Worm (Caenorhabditis elegans) whole organism, L4 larva: Measurements from ENCODE around the gene rps-14.

ENCODE experiments used
- T26A8.4 ChIP-seq: fragments of 200-800 bp; sonication (Bioruptor generic); IDR thresholded peaks from 2 replicates; pipeline ENCODE4 v1.3.6; 2022; ENCODE audit warnings: missing genetic modification characterization, missing compliant biosample characterization
- Y105C5A.15 ChIP-seq: fragments of 200-800 bp; sonication (Bioruptor generic); IDR thresholded peaks from 2 replicates; pipeline ENCODE4 v1.3.6; 2022; ENCODE audit warnings: missing genetic modification characterization, missing compliant biosample characterization
- Y48G9A.11 ChIP-seq: fragments of 200-800 bp; sonication (Bioruptor generic); IDR thresholded peaks from 2 replicates; pipeline ENCODE4 v1.3.6; 2022; ENCODE audit warnings: missing genetic modification reagents, missing genetic modification characterization, missing compliant biosample characterization
- Y75B8A.6 ChIP-seq: fragments of 200-800 bp; sonication (Bioruptor generic); IDR thresholded peaks from 2 replicates; pipeline ENCODE4 v1.3.6; 2022; ENCODE audit warnings: missing genetic modification reagents, missing genetic modification characterization, missing compliant biosample characterization
- ZK337.2 ChIP-seq: fragments of 200-800 bp; sonication (Bioruptor generic); IDR thresholded peaks from 2 replicates; pipeline ENCODE4 v1.3.6; 2022; ENCODE audit warnings: missing genetic modification reagents, missing genetic modification characterization, missing compliant biosample characterization
- ZK546.5 ChIP-seq, 2 experiments: sonication (generic microtip); optimal IDR thresholded peaks; 2 replicates each; lab custom pipeline; 2017; ENCODE audit warnings: missing biosample characterization in 2 of 2, missing genetic modification characterization in 2 of 2
- aha-1 ChIP-seq: fragments of 150-350 bp; peaks from one replicate; lab custom pipeline; 2014; ENCODE audit warnings: missing biosample characterization, missing genetic modification characterization
- aly-2 ChIP-seq: sonication (generic microtip); optimal IDR thresholded peaks from 2 replicates; lab custom pipeline; 2018; ENCODE audit warnings: missing biosample characterization, missing genetic modification characterization
- ama-1 ChIP-seq: fragments of 150-350 bp; optimal IDR thresholded peaks from 2 replicates; lab custom pipeline; 2014; ENCODE audit warnings: inconsistent platforms, mixed read lengths
- cey-2 ChIP-seq: sonication (generic microtip); optimal IDR thresholded peaks from 3 replicates; lab custom pipeline; 2017; ENCODE audit warnings: missing genetic modification characterization, mild to moderate bottlenecking, missing compliant biosample characterization, antibody characterized with exemption, borderline replicate concordance; ENCODE audit not compliant: insufficient read depth
- daf-19 ChIP-seq: fragments of 200-800 bp; sonication (Bioruptor generic); conservative IDR thresholded peaks from 2 replicates; pipeline ENCODE4 v1.3.6; 2022; ENCODE audit warnings: missing genetic modification characterization, missing compliant biosample characterization
- daf-8 ChIP-seq: fragments of 200-800 bp; sonication (Bioruptor generic); IDR thresholded peaks from 2 replicates; pipeline ENCODE4 v1.3.6; 2022; ENCODE audit warnings: missing genetic modification characterization, missing compliant biosample characterization
- egl-43 ChIP-seq: fragments of 200-800 bp; sonication (Bioruptor generic); IDR thresholded peaks from 2 replicates; pipeline ENCODE4 v1.3.6; 2022; ENCODE audit warnings: missing genetic modification reagents, missing genetic modification characterization, missing compliant biosample characterization
- fkh-10 ChIP-seq: fragments of 150-350 bp; optimal IDR thresholded peaks from 2 replicates; lab custom pipeline; 2014; ENCODE audit warnings: missing biosample characterization, missing genetic modification reagents, missing genetic modification characterization
- hif-1 ChIP-seq, 2 experiments: sonication (generic microtip); optimal IDR thresholded peaks; 2 replicates each; lab custom pipeline; 2016 to 2017; ENCODE audit warnings: missing compliant biosample characterization in 2 of 2, missing genetic modification characterization in 2 of 2, missing genetic modification reagents in 2 of 2, missing genotype in 2 of 2, mild to moderate bottlenecking in 1 of 2
- hlh-30 ChIP-seq: sonication (generic microtip); optimal IDR thresholded peaks from 2 replicates; lab custom pipeline; 2017; ENCODE audit warnings: antibody characterized with exemption, mild to moderate bottlenecking, missing genetic modification characterization, missing compliant biosample characterization; ENCODE audit not compliant: insufficient read depth
- hmg-1.1 ChIP-seq: fragments of 200-800 bp; sonication (Bioruptor generic); IDR thresholded peaks from 2 replicates; pipeline ENCODE4 v1.3.6; 2022; ENCODE audit warnings: missing genetic modification reagents, missing genetic modification characterization, missing compliant biosample characterization
- jun-1 ChIP-seq: fragments of 150-350 bp; optimal IDR thresholded peaks from 2 replicates; lab custom pipeline; 2014; ENCODE audit warnings: missing biosample characterization, missing genetic modification reagents, missing genetic modification characterization
- lim-7 ChIP-seq: fragments of 200-800 bp; sonication (Bioruptor generic); IDR thresholded peaks from 2 replicates; pipeline ENCODE4 v1.3.6; 2022; ENCODE audit warnings: missing genetic modification characterization, missing compliant biosample characterization
- lin-13 ChIP-seq: fragments of 150-350 bp; optimal IDR thresholded peaks from 2 replicates; lab custom pipeline; 2014; ENCODE audit warnings: missing biosample characterization, missing genetic modification reagents, missing genetic modification characterization
- lin-15B ChIP-seq: fragments of 150-350 bp; sonication (generic microtip); optimal IDR thresholded peaks from 3 replicates; lab custom pipeline; 2014; ENCODE audit warnings: missing biosample characterization, missing genetic modification characterization
- lin-29 ChIP-seq: fragments of 200-800 bp; sonication (Bioruptor generic); IDR thresholded peaks from 2 replicates; pipeline ENCODE4 v1.3.6; 2022; ENCODE audit warnings: missing genetic modification reagents, missing genetic modification characterization, missing compliant biosample characterization
- lin-38 ChIP-seq: fragments of 200-800 bp; sonication (Bioruptor generic); IDR thresholded peaks from 2 replicates; pipeline ENCODE4 v1.3.6; 2022; ENCODE audit warnings: missing genetic modification reagents, missing genetic modification characterization, missing compliant biosample characterization
- lsy-2 ChIP-seq, 2 experiments: fragments of 150-350 bp in 1 of 2; sonication (generic microtip) in 1 of 2; optimal IDR thresholded peaks; 2 replicates each; lab custom pipeline; 2014 to 2017; ENCODE audit warnings: missing biosample characterization in 2 of 2, missing genetic modification characterization in 2 of 2
- mes-2 ChIP-seq: sonication (generic microtip); optimal IDR thresholded peaks from 2 replicates; lab custom pipeline; 2016; ENCODE audit warnings: missing genotype, mild to moderate bottlenecking, missing genetic modification characterization, missing compliant biosample characterization; ENCODE audit not compliant: poor library complexity, severe bottlenecking
- mxl-2 ChIP-seq: fragments of 200-800 bp; sonication (Bioruptor generic); conservative IDR thresholded peaks from 2 replicates; pipeline ENCODE4 v1.3.6; 2022; ENCODE audit warnings: missing genetic modification reagents, missing genetic modification characterization, missing compliant biosample characterization
- mxl-3 ChIP-seq: fragments of 200-800 bp; sonication (Bioruptor generic); optimal IDR thresholded peaks from 2 replicates; lab custom pipeline; 2018; ENCODE audit warnings: mild to moderate bottlenecking, missing genetic modification characterization, missing compliant biosample characterization
- nhr-11 ChIP-seq: fragments of 150-350 bp; optimal IDR thresholded peaks from 2 replicates; lab custom pipeline; 2014; ENCODE audit warnings: missing biosample characterization, missing genetic modification characterization
- nhr-42 ChIP-seq: fragments of 200-800 bp; sonication (Bioruptor generic); IDR thresholded peaks from 2 replicates; pipeline ENCODE4 v1.3.6; 2022; ENCODE audit warnings: missing genetic modification characterization, missing compliant biosample characterization
- nhr-76 ChIP-seq: fragments of 150-350 bp; optimal IDR thresholded peaks from 2 replicates; lab custom pipeline; 2014; ENCODE audit warnings: missing biosample characterization, missing genetic modification characterization
- pha-4 ChIP-seq, 2 experiments: fragments of 150-350 bp in 1 of 2; fragments of 200-800 bp in 1 of 2; sonication (Bioruptor generic) in 1 of 2; IDR thresholded peaks in 1 of 2; optimal IDR thresholded peaks in 1 of 2; 2 replicates each; pipeline versions ENCODE4 v1.3.6 to Lab custom; 2014 to 2022; ENCODE audit warnings: missing genetic modification characterization in 2 of 2, missing genetic modification reagents in 2 of 2, missing biosample characterization in 1 of 2, missing compliant biosample characterization in 1 of 2
- php-3 ChIP-seq: fragments of 200-800 bp; sonication (Bioruptor generic); IDR thresholded peaks from 2 replicates; pipeline ENCODE4 v1.3.6; 2022; ENCODE audit warnings: missing genetic modification reagents, missing genetic modification characterization, missing compliant biosample characterization
- saeg-2 ChIP-seq: fragments of 200-800 bp; sonication (Bioruptor generic); IDR thresholded peaks from 2 replicates; pipeline ENCODE4 v1.3.6; 2022; ENCODE audit warnings: missing genetic modification reagents, missing genetic modification characterization, missing compliant biosample characterization
- snpc-1.2 ChIP-seq: fragments of 200-800 bp; sonication (Bioruptor generic); IDR thresholded peaks from 2 replicates; pipeline ENCODE4 v1.3.6; 2022; ENCODE audit warnings: missing genetic modification reagents, missing genetic modification characterization, missing compliant biosample characterization
- tag-97 ChIP-seq: fragments of 200-800 bp; sonication (Bioruptor generic); IDR thresholded peaks from 2 replicates; pipeline ENCODE4 v1.3.6; 2022; ENCODE audit warnings: missing genetic modification characterization, missing compliant biosample characterization
- unc-130 ChIP-seq: sonication (generic microtip); optimal IDR thresholded peaks from 2 replicates; lab custom pipeline; 2016; ENCODE audit warnings: missing genetic modification reagents, missing genetic modification characterization, missing compliant biosample characterization
- unc-39 ChIP-seq: sonication (generic microtip); optimal IDR thresholded peaks from 2 replicates; lab custom pipeline; 2017; ENCODE audit warnings: missing biosample characterization, missing genetic modification characterization
- unc-62 ChIP-seq, 3 experiments: fragments of 150-350 bp in 1 of 3; sonication (generic microtip); optimal IDR thresholded peaks in 2 of 3; peaks in 1 of 3; 1 replicate in 1 of 3; 2 replicates in 2 of 3; lab custom pipeline; 2014 to 2017; ENCODE audit warnings: missing biosample characterization in 3 of 3, missing genetic modification characterization in 3 of 3, missing genetic modification reagents in 3 of 3, missing genotype in 1 of 3
- zag-1 ChIP-seq: fragments of 150-350 bp; optimal IDR thresholded peaks from 2 replicates; lab custom pipeline; 2014; ENCODE audit warnings: missing biosample characterization, missing genetic modification characterization
- zfp-3 ChIP-seq: fragments of 200-800 bp; sonication (Bioruptor generic); conservative IDR thresholded peaks from 2 replicates; pipeline ENCODE4 v1.3.6; 2022; ENCODE audit warnings: missing genetic modification reagents, missing genetic modification characterization, missing compliant biosample characterization
- zip-11 ChIP-seq: fragments of 200-800 bp; sonication (Bioruptor generic); IDR thresholded peaks from 2 replicates; pipeline ENCODE4 v1.3.6; 2022; ENCODE audit warnings: missing genetic modification characterization, missing compliant biosample characterization
- ztf-7 ChIP-seq: fragments of 150-350 bp; optimal IDR thresholded peaks from 2 replicates; lab custom pipeline; 2014; ENCODE audit warnings: missing biosample characterization, missing genetic modification characterization

The rps-14 gene

DNA sequence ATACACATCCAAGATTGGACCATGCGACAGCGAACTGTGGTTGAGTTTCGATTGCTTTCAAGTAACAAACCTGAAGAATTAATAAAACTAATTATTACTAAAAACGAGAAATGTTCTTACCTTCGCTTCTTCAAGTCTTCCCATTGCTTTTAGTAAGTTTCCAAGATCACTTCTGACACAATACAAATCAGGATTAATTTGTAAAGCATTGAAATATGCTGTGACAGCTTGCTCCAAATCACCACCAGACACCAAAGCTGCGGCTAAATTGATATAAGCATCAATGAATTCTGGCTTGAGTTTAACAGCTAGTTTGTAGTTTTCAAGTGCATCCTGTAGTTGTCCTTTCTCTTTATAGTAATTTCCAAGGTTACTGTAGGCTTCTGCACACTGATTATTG, 29.2 kb downstream of the rps-14 start:
- no peak for TF ChIP-seq snpc-1.2 (GFP tag; lab: Robert Waterston, UW)
- TF ChIP-seq mxl-3 (GFP tag; lab: Kevin White, UChicago) = no peak
- peak in 1 of 2 experiments; percentile 54 for TF ChIP-seq unc-62 (GFP tag; optimal IDR thresholded peaks at IDR 0.05 in 1 of 2; lab: Kevin White, UChicago)
- no peak for TF ChIP-seq unc-62 (tag; optimal IDR thresholded peaks at IDR 0.05; lab: Kevin White, UChicago)
- no peak for TF ChIP-seq tag-97 (GFP tag; lab: Robert Waterston, UW)
- no peak for TF ChIP-seq ZK337.2 (GFP tag; lab: Robert Waterston, UW)
- no peak for TF ChIP-seq hif-1 (tag; optimal IDR thresholded peaks at IDR 0.05; lab: Kevin White, UChicago)
- peak; percentile 91 for TF ChIP-seq aha-1
- TF ChIP-seq nhr-11 (tag; lab: Kevin White, UChicago) = no peak
- TF ChIP-seq, all 104 proteins: peak for 2

DNA sequence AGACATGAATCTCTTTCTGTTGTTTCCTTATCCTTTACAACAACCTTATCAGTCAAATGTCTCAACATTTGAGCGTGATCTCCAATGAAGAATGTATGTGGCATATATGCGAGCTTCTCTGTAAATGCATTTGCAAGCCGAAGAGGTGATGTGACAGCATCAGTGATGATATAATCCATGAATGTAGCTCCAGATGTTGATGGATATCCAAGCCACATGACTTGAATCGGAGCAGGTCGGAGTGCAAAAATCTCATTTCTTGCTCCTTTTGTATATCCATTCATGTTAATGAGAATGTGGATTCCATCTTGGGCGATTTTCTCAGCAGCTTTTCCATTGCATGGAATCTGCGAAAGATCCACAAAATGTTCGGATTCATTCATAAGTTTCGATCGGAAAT, 31.2 kb downstream of the rps-14 start:
- peak; percentile 77 for TF ChIP-seq aha-1
- no peak for TF ChIP-seq fkh-10 (GFP tag; lab: Kevin White, UChicago)

DNA sequence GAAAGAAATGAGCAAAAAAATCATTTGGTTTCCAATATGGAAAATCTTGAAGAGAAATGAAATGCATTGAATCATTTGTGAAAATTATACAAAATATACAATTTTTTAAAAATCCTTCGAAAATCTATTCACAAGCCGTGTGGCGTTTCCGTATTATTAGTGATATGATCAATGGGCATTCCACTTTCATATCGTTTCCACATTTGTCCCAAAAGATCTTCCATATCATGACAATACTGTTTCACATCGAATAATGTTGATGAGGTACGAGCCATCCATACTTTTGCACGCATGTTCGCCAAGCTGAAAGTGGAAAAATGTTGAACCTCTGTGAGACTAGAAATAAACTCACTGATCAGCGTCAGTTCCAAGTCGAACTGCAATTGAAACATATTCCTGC, 33.0 kb downstream of the rps-14 start:
- TF ChIP-seq aha-1 = peak; percentile 91
- TF ChIP-seq ZK337.2 (GFP tag; lab: Robert Waterston, UW) = no peak
- TF ChIP-seq T26A8.4 = 0 out of 2 replicates have a peak, but pooled peaks have one; percentile 12

DNA sequence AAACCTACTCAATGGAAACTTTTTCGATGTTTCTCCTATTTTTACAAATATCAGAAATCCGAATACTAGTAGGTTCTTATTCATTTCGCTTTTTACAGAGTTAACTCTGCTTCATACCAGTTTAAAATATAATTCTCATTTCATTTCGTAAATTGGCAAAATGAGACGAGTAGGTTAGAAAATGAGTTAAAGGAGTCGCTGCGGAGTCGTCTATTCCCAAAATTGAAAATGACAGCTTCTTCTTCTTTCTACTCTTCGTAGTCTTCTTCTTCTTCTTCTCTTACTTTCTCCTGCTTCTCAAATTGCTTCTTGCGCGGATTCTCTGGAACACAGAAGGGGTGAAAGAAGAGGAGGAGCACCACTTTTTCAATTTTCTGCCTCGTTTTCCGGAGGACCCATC, 34.6 kb downstream of the rps-14 start, which contains the start of gene glr-2:
Gene glr-2, minus strand, starts transcription at position 211 of the 400 bp plus-strand sequence.
- no peak for TF ChIP-seq unc-130
- no peak for TF ChIP-seq mes-2 (tag; lab: Kevin White, UChicago)
- TF ChIP-seq egl-43 = no peak
- no peak for TF ChIP-seq cey-2 (tag; lab: Kevin White, UChicago)
- no peak; the same call in 1 of the 2 replicates for TF ChIP-seq lin-38
- no peak for TF ChIP-seq aly-2 (tag; lab: Kevin White, UChicago)
- no peak for TF ChIP-seq mxl-2
- TF ChIP-seq nhr-42 (GFP tag; lab: Robert Waterston, UW) = no peak
- no peak for TF ChIP-seq php-3 (GFP tag; lab: Robert Waterston, UW)

DNA sequence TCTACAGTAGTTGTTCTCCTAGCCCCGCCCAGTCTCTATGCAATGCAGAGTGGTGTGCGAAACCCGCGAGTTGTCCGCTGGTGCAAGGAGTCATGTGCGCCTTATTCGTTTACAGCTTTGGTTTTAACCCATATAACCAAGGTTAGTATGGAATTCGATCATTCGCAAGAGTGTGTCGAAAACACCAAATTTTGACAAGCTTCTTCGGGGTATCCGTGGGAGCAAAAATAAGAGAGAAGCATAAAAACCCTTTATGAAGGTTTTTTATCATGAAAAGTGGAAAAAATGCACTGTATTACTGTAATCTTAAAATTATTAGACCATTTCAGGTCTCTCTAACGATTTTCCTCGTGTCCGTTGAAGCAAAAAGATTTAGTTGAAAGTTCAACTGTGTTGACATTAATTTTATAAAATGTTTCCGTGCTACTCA, 37.2 kb downstream of the rps-14 start:
- no peak for TF ChIP-seq zag-1
- TF ChIP-seq aha-1 = no peak
- TF ChIP-seq Y75B8A.6 = no peak
- no peak for TF ChIP-seq jun-1
- TF ChIP-seq ama-1 = peak; percentile 85
- TF ChIP-seq zip-11 = no peak
- no peak for TF ChIP-seq zfp-3 (GFP tag; lab: Robert Waterston, UW)
- TF ChIP-seq ztf-7 = no peak
- TF ChIP-seq tag-97 (GFP tag; lab: Robert Waterston, UW) = no peak
- TF ChIP-seq lin-13 (GFP tag; lab: Kevin White, UChicago) = peak; percentile 39
- no peak for TF ChIP-seq lin-29 (GFP tag; lab: Robert Waterston, UW)
- TF ChIP-seq unc-39 = no peak
- peak; percentile 65 for TF ChIP-seq hlh-30
- TF ChIP-seq fkh-10 (GFP tag; lab: Kevin White, UChicago) = no peak
- TF ChIP-seq hmg-1.1 (GFP tag; lab: Robert Waterston, UW) = no peak
- no peak for TF ChIP-seq egl-43
- TF ChIP-seq unc-62 (GFP tag; optimal IDR thresholded peaks at IDR 0.05 in 1 of 2; lab: Kevin White, UChicago) = peak in 1 of 2 experiments; percentile 28
- no peak for TF ChIP-seq unc-62 (tag; optimal IDR thresholded peaks at IDR 0.05; lab: Kevin White, UChicago)
- TF ChIP-seq daf-19 = 0 out of 2 replicates have a peak, but pooled peaks have one; percentile 56
- TF ChIP-seq ZK546.5 (tag; optimal IDR thresholded peaks at IDR 0.05; lab: Kevin White, UChicago) = no peak
- no peak for TF ChIP-seq daf-8 (GFP tag; lab: Robert Waterston, UW)
- TF ChIP-seq lim-7 (GFP tag; lab: Robert Waterston, UW) = no peak
- TF ChIP-seq lin-15B = no peak
- TF ChIP-seq nhr-76 (tag; lab: Kevin White, UChicago) = no peak
- no peak for TF ChIP-seq pha-4 (GFP tag; IDR thresholded peaks at IDR 0.05; lab: Robert Waterston, UW)
- no peak for TF ChIP-seq pha-4 (tag; optimal IDR thresholded peaks at IDR 0.05; lab: Kevin White, UChicago)
- TF ChIP-seq Y105C5A.15 (GFP tag; lab: Robert Waterston, UW) = 0 out of 2 replicates have a peak, but pooled peaks have one; percentile 58
- TF ChIP-seq Y48G9A.11 (GFP tag; lab: Robert Waterston, UW) = peak; percentile 68; the same call in 1 of the 2 replicates
- no peak for TF ChIP-seq saeg-2 (GFP tag; lab: Robert Waterston, UW)
- peak in 1 of 2 experiments; percentile 56 for TF ChIP-seq lsy-2 (tag; optimal IDR thresholded peaks at IDR 0.05; lab: Kevin White, UChicago)
